Worm (Caenorhabditis elegans) whole organism, L3 larva: ENCODE measurements around the gene tofu-7.

Experiments used
- elt-3 ChIP-seq, 3 experiments: fragments of 150-350 bp in 1 of 3; sonication (generic microtip) in 2 of 3; optimal IDR thresholded peaks; 2 replicates in 2 of 3; 4 replicates in 1 of 3; lab custom pipeline; 2014 to 2017; ENCODE audit warnings: missing biosample characterization in 3 of 3, missing genetic modification characterization in 3 of 3
- nhr-11 ChIP-seq: fragments of 150-350 bp; optimal IDR thresholded peaks from 2 replicates; lab custom pipeline; 2014; ENCODE audit warnings: missing biosample characterization, missing genetic modification characterization

ce11 chrIII:7062580-7062979 lies 22.2 kb downstream of the tofu-7 start, which contains the start of gene R01H2.1:
- TF ChIP-seq nhr-11: no peak
- no peak for TF ChIP-seq elt-3 (tag; optimal IDR thresholded peaks at IDR 0.05; lab: Kevin White, UChicago)
